Fruit fly (Drosophila melanogaster) whole organism, embryonic: ENCODE results near the gene CG3349.

Source experiments
- Ada2b ChIP-seq: fragments of 200-800 bp; sonication (Bioruptor generic); IDR thresholded peaks from 2 replicates; pipeline ENCODE4 v1.3.6; 2022; ENCODE audit warnings: missing biosample characterization, missing genetic modification characterization
- CG11456 ChIP-seq: fragments of 200-800 bp; sonication (Bioruptor generic); IDR thresholded peaks from 3 replicates; pipeline ENCODE4 v1.3.6; 2022; ENCODE audit warnings: missing biosample characterization, missing genetic modification characterization
- CG2120 ChIP-seq: fragments of 200-800 bp; sonication (Bioruptor generic); optimal IDR thresholded peaks from 3 replicates; lab custom pipeline; 2016; ENCODE audit warnings: missing biosample characterization, missing genetic modification characterization
- CG2199 ChIP-seq: fragments of 200-800 bp; sonication (Bioruptor generic); IDR thresholded peaks from 3 replicates; pipeline ENCODE4 v1.3.6; 2022; ENCODE audit warnings: missing biosample characterization, missing genetic modification characterization
- CG32767 ChIP-seq: fragments of 200-800 bp; sonication (Bioruptor generic); IDR thresholded peaks from 2 replicates; pipeline ENCODE4 v1.3.6; 2022; ENCODE audit warnings: missing biosample characterization, missing genetic modification characterization
- CG6791 ChIP-seq: fragments of 200-800 bp; sonication (Bioruptor generic); IDR thresholded peaks from 3 replicates; pipeline ENCODE4 v1.3.6; 2022; ENCODE audit warnings: missing biosample characterization, missing genetic modification characterization; ENCODE audit not compliant: partially characterized antibody
- CkIIα-i1 ChIP-seq: fragments of 200-800 bp; sonication (Bioruptor generic); IDR thresholded peaks from 2 replicates; pipeline ENCODE4 v1.3.6; 2022; ENCODE audit warnings: missing biosample characterization, missing genetic modification characterization
- D ChIP-seq, 2 experiments: fragments of 200-800 bp in 1 of 2; fragments of >200 bp in 1 of 2; sonication (Bioruptor generic) in 1 of 2; optimal IDR thresholded peaks; 2 replicates in 1 of 2; 3 replicates in 1 of 2; lab custom pipeline; 2017; ENCODE audit warnings: mild to moderate bottlenecking in 1 of 2, missing biosample characterization in 1 of 2, missing genetic modification characterization in 1 of 2, missing genetic modification reagents in 1 of 2
- Drgx ChIP-seq: fragments of 200-800 bp; sonication (Bioruptor generic); IDR thresholded peaks from 2 replicates; pipeline ENCODE4 v1.3.6; 2022; ENCODE audit warnings: missing biosample characterization, missing genetic modification characterization
- Ets65A ChIP-seq: fragments of 200-800 bp; sonication (Bioruptor generic); peaks from one replicate; lab custom pipeline; 2016; ENCODE audit warnings: missing biosample characterization, missing genetic modification characterization
- HLH3B ChIP-seq: fragments of 200-800 bp; sonication (Bioruptor generic); IDR thresholded peaks from 2 replicates; pipeline ENCODE4 v1.3.6; 2022; ENCODE audit warnings: missing biosample characterization, missing genetic modification characterization
- Hr78 ChIP-seq, 2 experiments: fragments of 200-800 bp in 1 of 2; fragments of >200 bp in 1 of 2; sonication (Bioruptor generic) in 1 of 2; optimal IDR thresholded peaks; 2 replicates each; lab custom pipeline; 2017 to 2019; ENCODE audit warnings: missing biosample characterization in 2 of 2, missing genetic modification characterization in 2 of 2, mild to moderate bottlenecking in 1 of 2, moderate library complexity in 1 of 2
- Med ChIP-seq: fragments of 200-800 bp; sonication (Bioruptor generic); peaks from one replicate; lab custom pipeline; 2016; ENCODE audit warnings: missing biosample characterization, missing genetic modification characterization, mild to moderate bottlenecking, inconsistent platforms, moderate library complexity
- Sry-δ ChIP-seq: fragments of 200-800 bp; sonication (Bioruptor generic); optimal IDR thresholded peaks from 2 replicates; lab custom pipeline; 2016; ENCODE audit warnings: missing biosample characterization, missing genetic modification characterization
- Ssrp ChIP-seq: fragments of 200-800 bp; sonication (Bioruptor generic); optimal IDR thresholded peaks from 2 replicates; lab custom pipeline; 2018; ENCODE audit warnings: missing biosample characterization, mild to moderate bottlenecking, missing genetic modification characterization, moderate library complexity
- Xbp1 ChIP-seq: fragments of 200-800 bp; sonication (Bioruptor generic); optimal IDR thresholded peaks from 3 replicates; lab custom pipeline; 2016; ENCODE audit warnings: missing biosample characterization, mild to moderate bottlenecking, missing genetic modification characterization
- aop ChIP-seq: fragments of 200-800 bp; sonication (Bioruptor generic); IDR thresholded peaks from 2 replicates; pipeline ENCODE4 v1.3.6; 2022; ENCODE audit warnings: missing biosample characterization, missing genetic modification characterization
- ara ChIP-seq: fragments of 200-800 bp; sonication (Bioruptor generic); IDR thresholded peaks from 2 replicates; pipeline ENCODE4 v1.3.6; 2022; ENCODE audit warnings: missing biosample characterization, missing genetic modification characterization
- cg ChIP-seq: fragments of 200-800 bp; sonication (Bioruptor generic); optimal IDR thresholded peaks from 3 replicates; lab custom pipeline; 2019; ENCODE audit warnings: missing biosample characterization, mild to moderate bottlenecking, missing genetic modification characterization, moderate library complexity
- chm ChIP-seq: fragments of 200-800 bp; sonication (Bioruptor generic); IDR thresholded peaks from 2 replicates; pipeline ENCODE4 v1.3.6; 2022; ENCODE audit warnings: missing biosample characterization, missing genetic modification characterization
- chn ChIP-seq: fragments of 200-800 bp; sonication (Bioruptor generic); optimal IDR thresholded peaks from 2 replicates; lab custom pipeline; 2016; ENCODE audit warnings: missing biosample characterization, missing genetic modification characterization
- croc ChIP-seq: fragments of 200-800 bp; sonication (Bioruptor generic); conservative IDR thresholded peaks from 3 replicates; pipeline ENCODE4 v1.3.6; 2022; ENCODE audit warnings: missing biosample characterization, missing genetic modification characterization
- crol ChIP-seq: fragments of 200-800 bp; sonication (Bioruptor generic); IDR thresholded peaks from 2 replicates; pipeline ENCODE4 v1.3.6; 2022; ENCODE audit warnings: missing biosample characterization, missing genetic modification characterization
- fd3F ChIP-seq: fragments of 200-800 bp; sonication (Bioruptor generic); optimal IDR thresholded peaks from 2 replicates; lab custom pipeline; 2018; ENCODE audit warnings: missing biosample characterization, mild to moderate bottlenecking, missing genetic modification characterization, moderate library complexity
- ftz-f1 ChIP-seq: fragments of 200-800 bp; sonication (Bioruptor generic); optimal IDR thresholded peaks from 2 replicates; lab custom pipeline; 2016; ENCODE audit warnings: missing biosample characterization, missing genetic modification characterization
- ham ChIP-seq: fragments of 200-800 bp; sonication (Bioruptor generic); IDR thresholded peaks from 2 replicates; pipeline ENCODE4 v1.3.6; 2022; ENCODE audit warnings: missing biosample characterization, missing genetic modification characterization
- kni ChIP-seq: fragments of 200-800 bp; sonication (Bioruptor generic); optimal IDR thresholded peaks from 3 replicates; lab custom pipeline; 2017; ENCODE audit warnings: mild to moderate bottlenecking, missing biosample characterization, missing genetic modification reagents, missing genetic modification characterization
- nom ChIP-seq: fragments of 200-800 bp; sonication (Bioruptor generic); optimal IDR thresholded peaks from 2 replicates; lab custom pipeline; 2017; ENCODE audit warnings: missing biosample characterization, missing genetic modification characterization, mild to moderate bottlenecking, moderate library complexity, missing genetic modification reagents
- oc ChIP-seq: fragments of 200-800 bp; sonication (Bioruptor generic); optimal IDR thresholded peaks from 2 replicates; lab custom pipeline; 2018; ENCODE audit warnings: missing biosample characterization, mild to moderate bottlenecking, missing genetic modification characterization, moderate library complexity
- onecut ChIP-seq: fragments of 200-800 bp; sonication (Bioruptor generic); IDR thresholded peaks from 2 replicates; pipeline ENCODE4 v1.3.6; 2022; ENCODE audit warnings: missing biosample characterization, missing genetic modification characterization
- otp ChIP-seq: fragments of 200-800 bp; sonication (Bioruptor generic); IDR thresholded peaks from 3 replicates; pipeline ENCODE4, ENCODE4 v1.3.6; 2022; ENCODE audit warnings: missing biosample characterization, missing genetic modification characterization
- pros ChIP-seq: fragments of 200-800 bp; sonication (Bioruptor generic); optimal IDR thresholded peaks from 3 replicates; lab custom pipeline; 2019; ENCODE audit warnings: missing biosample characterization, mild to moderate bottlenecking, missing genetic modification characterization, moderate library complexity
- ranshi ChIP-seq: fragments of 200-800 bp; sonication (Bioruptor generic); IDR thresholded peaks from 2 replicates; pipeline ENCODE4 v1.3.6; 2022; ENCODE audit warnings: missing biosample characterization, missing genetic modification characterization
- rib ChIP-seq: fragments of 200-800 bp; sonication (Bioruptor generic); IDR thresholded peaks from 2 replicates; pipeline ENCODE4 v1.3.6; 2022; ENCODE audit warnings: missing biosample characterization, missing genetic modification characterization
- sd ChIP-seq: fragments of 200-800 bp; sonication (Bioruptor generic); optimal IDR thresholded peaks from 3 replicates; lab custom pipeline; 2018; ENCODE audit warnings: missing biosample characterization, mild to moderate bottlenecking, missing genetic modification characterization, moderate library complexity
- z ChIP-seq: fragments of 200-800 bp; sonication (Bioruptor generic); IDR thresholded peaks from 3 replicates; pipeline ENCODE4 v1.3.6; 2022; ENCODE audit warnings: missing biosample characterization, missing genetic modification characterization

CG3349 gene

dm6 chr3L:14977536-14978495 lies 1.6 kb upstream of the CG3349 start (continued):
- no peak; the same call in 1 of the 2 replicates for TF ChIP-seq ranshi (GFP tag; lab: Robert Waterston, UW)
- TF ChIP-seq Xbp1 (GFP tag; lab: Kevin White, UChicago) = peak; percentile 25
- no peak for TF ChIP-seq ham (GFP tag; lab: Robert Waterston, UW)
- TF ChIP-seq CkIIα-i1 (GFP tag; lab: Robert Waterston, UW) = no peak

DNA sequence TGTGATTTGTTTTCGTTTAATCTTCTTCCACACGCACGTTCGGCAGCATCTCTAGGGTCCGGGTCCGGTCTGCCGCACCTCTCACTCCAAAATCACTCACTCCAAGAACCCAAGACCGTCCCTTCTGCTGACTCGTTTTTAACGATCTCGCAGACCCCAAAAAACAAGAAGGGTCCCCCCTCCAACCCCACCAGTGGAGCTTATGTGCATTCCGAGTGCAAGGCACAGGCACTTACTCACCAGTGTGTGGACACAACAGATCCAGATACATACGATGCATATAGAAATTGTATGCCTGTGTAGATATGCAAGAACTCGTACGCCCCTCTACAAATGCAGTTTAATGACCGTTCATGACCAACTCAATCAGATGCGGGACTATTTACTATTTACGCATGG lies 925 bp upstream of the CG3349 start:
- TF ChIP-seq pros (GFP tag; lab: Kevin White, UChicago) (peak; percentile 51), CG11456 (0 out of 3 replicates have a peak, but pooled peaks have one; percentile 63), onecut (GFP tag; lab: Robert Waterston, UW) (no peak), fd3F (no peak), Drgx (GFP tag; lab: Robert Waterston, UW) (0 out of 2 replicates have a peak, but pooled peaks have one; percentile 22), ara (GFP tag; lab: Robert Waterston, UW) (0 out of 2 replicates have a peak, but pooled peaks have one; percentile 19), chm (GFP tag; lab: Robert Waterston, UW) (peak; percentile 60; the same call in 1 of the 2 replicates), ftz-f1 (no peak), oc (peak; percentile 14), chn (GFP tag; lab: Kevin White, UChicago) (peak; percentile 4), Sry-δ (no peak), CG6791 (0 out of 3 replicates have a peak, but pooled peaks have one; percentile 29), z (GFP tag; lab: Robert Waterston, UW) (peak; percentile 85), aop (GFP tag; lab: Robert Waterston, UW) (0 out of 2 replicates have a peak, but pooled peaks have one; percentile 31), CG2199 (GFP tag; lab: Robert Waterston, UW) (peak; percentile 49; the same call in 1 of the 3 replicates), otp (GFP tag; lab: Robert Waterston, UW) (peak; percentile 48; the same call in 1 of the 3 replicates), kni (GFP tag; lab: Kevin White, UChicago) (peak; percentile 89), nom (GFP tag; lab: Kevin White, UChicago) (peak; percentile 40), croc (GFP tag; lab: Robert Waterston, UW) (no peak), cg (GFP tag; lab: Kevin White, UChicago) (peak; percentile 50), Med (peak; percentile 37), HLH3B (0 out of 2 replicates have a peak, but pooled peaks have one; percentile 18), crol (peak; percentile 87), CG32767 (GFP tag; lab: Robert Waterston, UW) (0 out of 2 replicates have a peak, but pooled peaks have one; percentile 9), sd (tag; lab: Kevin White, UChicago) (peak; percentile 57), Ets65A (peak; percentile 80), Ada2b (GFP tag; lab: Robert Waterston, UW) (no peak), Ssrp (tag; lab: Kevin White, UChicago) (no peak), rib (GFP tag; lab: Robert Waterston, UW) (peak; percentile 61; the same call in 1 of the 2 replicates)

dm6 chr3L:14980038-14980437 lies 618 bp downstream of the CG3349 start:
- TF ChIP-seq Hr78 (GFP tag; optimal IDR thresholded peaks at IDR 0.05; lab: Kevin White, UChicago) (no peak), D (optimal IDR thresholded peaks at IDR 0.05; lab: Kevin White, UChicago) (peak; percentile 64), D (GFP tag; optimal IDR thresholded peaks at IDR 0.05; lab: Kevin White, UChicago) (no peak), CG2120 (GFP tag; lab: Kevin White, UChicago) (no peak), oc (no peak), chm (GFP tag; lab: Robert Waterston, UW) (0 out of 2 replicates have a peak, but pooled peaks have one; percentile 47)
